Fruit fly (Drosophila melanogaster): ENCODE data around the gene heca.

heca gene

dm6 chr3R:30281345-30282133 lies 3.8 kb downstream of the heca start:
- TF ChIP-seq gt (GFP tag; IDR thresholded peaks at IDR 0.05) (no peak), CG8089 (GFP tag; optimal IDR thresholded peaks at IDR 0.05) (no peak), corto (GFP tag; optimal IDR thresholded peaks at IDR 0.05) (peak; percentile 72), Pdp1 (GFP tag; optimal IDR thresholded peaks at IDR 0.05) (no peak), D19A (tag; optimal IDR thresholded peaks at IDR 0.05) (peak; percentile 80), Med (GFP tag) (peak; percentile 28), ftz-f1 (GFP tag; optimal IDR thresholded peaks at IDR 0.05) (peak; percentile 43), lbe (GFP tag; optimal IDR thresholded peaks at IDR 0.05) (peak; percentile 55), Ssrp (tag; optimal IDR thresholded peaks at IDR 0.05) (no peak), chinmo (GFP tag; IDR thresholded peaks at IDR 0.05; ENCODE audit: partially characterized antibody) (0 out of 4 replicates have a peak, but pooled peaks have one; percentile 17), CG15269 (tag; optimal IDR thresholded peaks at IDR 0.05) (no peak), sqz (GFP tag; optimal IDR thresholded peaks at IDR 0.05) (peak; percentile 43), Eip74EF (GFP tag; optimal IDR thresholded peaks at IDR 0.05) (peak in 1 of 2 experiments; percentile 1), abd-A (tag; optimal IDR thresholded peaks at IDR 0.05) (peak; percentile 64), nom (GFP tag; optimal IDR thresholded peaks at IDR 0.05) (peak; percentile 15), Trl (optimal IDR thresholded peaks at IDR 0.05) (peak; percentile 12 to 65), Trl (GFP tag; optimal IDR thresholded peaks at IDR 0.05) (no peak), sd (tag; optimal IDR thresholded peaks at IDR 0.05) (peak; percentile 52), CG32767 (GFP tag; IDR thresholded peaks at IDR 0.05) (peak; percentile 51; the same call in 1 of the 2 replicates), Mrtf (GFP tag; IDR thresholded peaks at IDR 0.05) (no peak), Myb (GFP tag; optimal IDR thresholded peaks at IDR 0.05) (peak; percentile 7), Bteb2 (GFP tag; optimal IDR thresholded peaks at IDR 0.05) (no peak)

dm6 chr3R:30282478-30282877 lies 4.7 kb downstream of the heca start:
- peak; percentile 43 for TF ChIP-seq D19B (GFP tag; optimal IDR thresholded peaks at IDR 0.05)
- TF ChIP-seq Kr (GFP tag; optimal IDR thresholded peaks at IDR 0.05): no peak
- peak; percentile 36 for TF ChIP-seq CG1832 (GFP tag; optimal IDR thresholded peaks at IDR 0.05)

dm6 chr3R:30283037-30283590 lies 5.4 kb downstream of the heca start:
- peak; percentile 75 for TF ChIP-seq bigmax (GFP tag; optimal IDR thresholded peaks at IDR 0.05)
- peak; percentile 24 for TF ChIP-seq gcm (GFP tag; optimal IDR thresholded peaks at IDR 0.05)
- peak; percentile 20 for TF ChIP-seq Med (GFP tag)
- TF ChIP-seq tll (GFP tag; optimal IDR thresholded peaks at IDR 0.05): no peak
- no peak for TF ChIP-seq ATbp (GFP tag; optimal IDR thresholded peaks at IDR 0.05)
- no peak for TF ChIP-seq CG10267 (tag; optimal IDR thresholded peaks at IDR 0.05)
- TF ChIP-seq Hr78 (GFP tag; optimal IDR thresholded peaks at IDR 0.05): peak in 1 of 2 experiments; percentile 71
- no peak for TF ChIP-seq CG10274 (GFP tag; optimal IDR thresholded peaks at IDR 0.05)
- TF ChIP-seq CG2129 (GFP tag; IDR thresholded peaks at IDR 0.05; ENCODE audit: partially characterized antibody): no peak
- TF ChIP-seq CG9932 (GFP tag; IDR thresholded peaks at IDR 0.05): peak; percentile 27; the same call in 1 of the 2 replicates
- no peak for TF ChIP-seq CG32767 (GFP tag; IDR thresholded peaks at IDR 0.05)
- TF ChIP-seq chif (GFP tag; optimal IDR thresholded peaks at IDR 0.05): no peak
- no peak for TF ChIP-seq CG7928 (GFP tag; optimal IDR thresholded peaks at IDR 0.05)
- no peak for TF ChIP-seq exex (tag; optimal IDR thresholded peaks at IDR 0.05)
- no peak for TF ChIP-seq NC2α (GFP tag; optimal IDR thresholded peaks at IDR 0.05)
- TF ChIP-seq CG12219 (GFP tag; optimal IDR thresholded peaks at IDR 0.05): no peak
- TF ChIP-seq org-1 (GFP tag; optimal IDR thresholded peaks at IDR 0.05): no peak
- peak; percentile 47; the same call in 1 of the 2 replicates for TF ChIP-seq vvl (GFP tag; IDR thresholded peaks at IDR 0.05)
- peak; percentile 1 for TF ChIP-seq lilli (GFP tag; optimal IDR thresholded peaks at IDR 0.05)
- TF ChIP-seq CG12744 (GFP tag; optimal IDR thresholded peaks at IDR 0.05): no peak
- 0 out of 3 replicates have a peak, but pooled peaks have one; percentile 19 for TF ChIP-seq sr (GFP tag; IDR thresholded peaks at IDR 0.05)
- peak; percentile 2 for TF ChIP-seq CG2120 (GFP tag; optimal IDR thresholded peaks at IDR 0.05)
